Worm (Caenorhabditis elegans) whole organism, mixed stage, embryonic: Measurements from ENCODE around the gene vab-1.

Experiments used
- bed-3 ChIP-seq: fragments of 200-800 bp; sonication (Bioruptor generic); optimal IDR thresholded peaks from 3 replicates; lab custom pipeline; 2018; ENCODE audit warnings: mild to moderate bottlenecking, missing genetic modification characterization, moderate library complexity, missing compliant biosample characterization
- blmp-1 ChIP-seq: fragments of 150-350 bp; optimal IDR thresholded peaks from 2 replicates; lab custom pipeline; 2014; ENCODE audit warnings: missing biosample characterization, missing genetic modification characterization
- ceh-43 ChIP-seq: fragments of 200-800 bp; sonication (Bioruptor generic); optimal IDR thresholded peaks from 2 replicates; lab custom pipeline; 2018; ENCODE audit warnings: mild to moderate bottlenecking, missing genetic modification characterization, moderate library complexity, missing compliant biosample characterization
- elt-3 ChIP-seq: fragments of 150-350 bp; optimal IDR thresholded peaks from 2 replicates; lab custom pipeline; 2014; ENCODE audit warnings: missing biosample characterization, missing genetic modification characterization
- ham-2 ChIP-seq: fragments of 200-800 bp; sonication (Bioruptor generic); optimal IDR thresholded peaks from 2 replicates; lab custom pipeline; 2018; ENCODE audit warnings: mild to moderate bottlenecking, missing genetic modification characterization, missing compliant biosample characterization
- lin-13 ChIP-seq: fragments of 150-350 bp; optimal IDR thresholded peaks from 2 replicates; lab custom pipeline; 2014; ENCODE audit warnings: missing biosample characterization, missing genetic modification characterization
- lsy-2 ChIP-seq: fragments of 150-350 bp; optimal IDR thresholded peaks from 2 replicates; lab custom pipeline; 2014; ENCODE audit warnings: missing biosample characterization, missing genetic modification characterization
- mls-2 ChIP-seq: sonication (generic microtip); optimal IDR thresholded peaks from 2 replicates; lab custom pipeline; 2016; ENCODE audit warnings: mild to moderate bottlenecking, missing genetic modification characterization, moderate library complexity, missing compliant biosample characterization
- nhr-28 ChIP-seq: fragments of 150-350 bp; optimal IDR thresholded peaks from 2 replicates; lab custom pipeline; 2014; ENCODE audit warnings: missing biosample characterization, missing genetic modification characterization
- sem-2 ChIP-seq: fragments of 200-800 bp; sonication (Bioruptor generic); optimal IDR thresholded peaks from 2 replicates; lab custom pipeline; 2018; ENCODE audit warnings: mild to moderate bottlenecking, missing genetic modification characterization, missing compliant biosample characterization
- snpc-4 ChIP-seq: fragments of 150-350 bp; optimal IDR thresholded peaks from 2 replicates; lab custom pipeline; 2014; ENCODE audit warnings: missing biosample characterization, missing genetic modification characterization
- unc-120 ChIP-seq: sonication (generic microtip); optimal IDR thresholded peaks from 2 replicates; lab custom pipeline; 2017; ENCODE audit warnings: missing genetic modification characterization, missing compliant biosample characterization; ENCODE audit not compliant: poor library complexity, severe bottlenecking
- ztf-11 ChIP-seq: fragments of 150-350 bp; optimal IDR thresholded peaks from 2 replicates; lab custom pipeline; 2014; ENCODE audit warnings: missing biosample characterization, missing genetic modification characterization

- TF ChIP-seq lin-13 (tag; lab: Kevin White, UChicago) (no peak), ham-2 (GFP tag; lab: Kevin White, UChicago) (no peak), nhr-28 (tag; lab: Kevin White, UChicago) (no peak), blmp-1 (tag; lab: Kevin White, UChicago) (no peak), sem-2 (GFP tag; lab: Kevin White, UChicago) (no peak), ztf-11 (no peak), snpc-4 (tag; lab: Kevin White, UChicago) (no peak), mls-2 (tag; lab: Kevin White, UChicago) (no peak), lsy-2 (no peak), ceh-43 (no peak), unc-120 (tag; lab: Kevin White, UChicago) (no peak), bed-3 (GFP tag; lab: Kevin White, UChicago) (no peak), elt-3 (tag; lab: Kevin White, UChicago) (no peak)
Measured at ce11 chrII:4612694-4613093, 40.9 kb downstream of the vab-1 start, which contains the start of gene pqn-35.
